Fruit fly (Drosophila melanogaster) whole organism, embryonic: Measurements from ENCODE around the gene fok.

ENCODE experiments used
- Atf-2 ChIP-seq: fragments of 200-800 bp; sonication (Bioruptor generic); optimal IDR thresholded peaks from 2 replicates; lab custom pipeline; 2016; ENCODE audit warnings: missing biosample characterization, missing genetic modification characterization
- Atf3 ChIP-seq: fragments of 200-800 bp; sonication (Bioruptor generic); optimal IDR thresholded peaks from 3 replicates; lab custom pipeline; 2016; ENCODE audit warnings: missing biosample characterization, missing genetic modification characterization
- Awh ChIP-seq: fragments of 200-800 bp; sonication (Bioruptor generic); IDR thresholded peaks from 2 replicates; pipeline ENCODE4, ENCODE4 v1.3.6; 2022; ENCODE audit warnings: missing biosample characterization, missing genetic modification characterization
- Bteb2 ChIP-seq: fragments of 200-800 bp; sonication (Bioruptor generic); optimal IDR thresholded peaks from 2 replicates; lab custom pipeline; 2016; ENCODE audit warnings: missing biosample characterization, missing genetic modification characterization
- CG12155 ChIP-seq: fragments of 200-800 bp; sonication (Bioruptor generic); optimal IDR thresholded peaks from 3 replicates; lab custom pipeline; 2016; ENCODE audit warnings: missing biosample characterization, missing genetic modification characterization
- CG12744 ChIP-seq: fragments of 200-800 bp; sonication (Bioruptor generic); optimal IDR thresholded peaks from 2 replicates; lab custom pipeline; 2016; ENCODE audit warnings: missing biosample characterization, missing genetic modification characterization
- CG15514 ChIP-seq: fragments of 200-800 bp; sonication (Bioruptor generic); optimal IDR thresholded peaks from 3 replicates; lab custom pipeline; 2017; ENCODE audit warnings: missing biosample characterization, missing genetic modification characterization, mild to moderate bottlenecking, moderate library complexity, missing genetic modification reagents
- CG17328 ChIP-seq: fragments of 200-800 bp; sonication (Bioruptor generic); IDR thresholded peaks from 2 replicates; pipeline ENCODE4 v1.3.6; 2022; ENCODE audit warnings: missing biosample characterization, missing genetic modification characterization
- CG2199 ChIP-seq: fragments of 200-800 bp; sonication (Bioruptor generic); IDR thresholded peaks from 3 replicates; pipeline ENCODE4 v1.3.6; 2022; ENCODE audit warnings: missing biosample characterization, missing genetic modification characterization
- CG2712 ChIP-seq: fragments of 200-800 bp; optimal IDR thresholded peaks from 3 replicates; lab custom pipeline; 2019; ENCODE audit warnings: missing biosample characterization, mild to moderate bottlenecking, missing genetic modification characterization, moderate library complexity
- CG30403 ChIP-seq: fragments of 200-800 bp; sonication (Bioruptor generic); optimal IDR thresholded peaks from 3 replicates; lab custom pipeline; 2016; ENCODE audit warnings: missing biosample characterization, missing genetic modification characterization
- CG31441 ChIP-seq: fragments of 200-800 bp; sonication (Bioruptor generic); IDR thresholded peaks from 2 replicates; pipeline ENCODE4 v1.3.6; 2022; ENCODE audit warnings: missing biosample characterization, missing genetic modification characterization
- CG3163 ChIP-seq: fragments of 200-800 bp; sonication (Bioruptor generic); optimal IDR thresholded peaks from 3 replicates; lab custom pipeline; 2016; ENCODE audit warnings: missing biosample characterization, missing genetic modification characterization
- CG33557 ChIP-seq: fragments of 200-800 bp; sonication (Bioruptor generic); optimal IDR thresholded peaks from 2 replicates; lab custom pipeline; 2019; ENCODE audit warnings: missing biosample characterization, mild to moderate bottlenecking, missing genetic modification characterization, moderate library complexity
- CG3407 ChIP-seq: fragments of 200-800 bp; sonication (Bioruptor generic); optimal IDR thresholded peaks from 2 replicates; lab custom pipeline; 2018; ENCODE audit warnings: missing biosample characterization, mild to moderate bottlenecking, missing genetic modification characterization
- CG4404 ChIP-seq: fragments of 200-800 bp; sonication (Bioruptor generic); IDR thresholded peaks from 2 replicates; pipeline ENCODE4 v1.3.6; 2022; ENCODE audit warnings: missing biosample characterization, missing genetic modification characterization
- CG6654 ChIP-seq: fragments of 200-800 bp; sonication (Bioruptor generic); optimal IDR thresholded peaks from 2 replicates; lab custom pipeline; 2017; ENCODE audit warnings: missing biosample characterization, mild to moderate bottlenecking, missing genetic modification characterization
- CG6813 ChIP-seq: fragments of 200-800 bp; sonication (Bioruptor generic); optimal IDR thresholded peaks from 2 replicates; lab custom pipeline; 2017; ENCODE audit warnings: missing biosample characterization, missing genetic modification characterization, mild to moderate bottlenecking, moderate library complexity, missing genetic modification reagents
- CG7357 ChIP-seq: fragments of 200-800 bp; sonication (Bioruptor generic); IDR thresholded peaks from 3 replicates; pipeline ENCODE4 v1.3.6; 2022; ENCODE audit warnings: missing biosample characterization, missing genetic modification characterization
- CG7786 ChIP-seq: fragments of 200-800 bp; sonication (Bioruptor generic); optimal IDR thresholded peaks from 2 replicates; lab custom pipeline; 2016; ENCODE audit warnings: missing biosample characterization, missing genetic modification characterization
- CG7963 ChIP-seq: fragments of 200-800 bp; sonication (Bioruptor generic); IDR thresholded peaks from 3 replicates; pipeline ENCODE4 v1.3.6; 2022; ENCODE audit warnings: missing biosample characterization, missing genetic modification characterization; ENCODE audit not compliant: partially characterized antibody
- CG8089 ChIP-seq: fragments of 200-800 bp; sonication (Bioruptor generic); optimal IDR thresholded peaks from 3 replicates; lab custom pipeline; 2016; ENCODE audit warnings: missing biosample characterization, missing genetic modification characterization
- CG9817 ChIP-seq: fragments of 200-800 bp; sonication (Bioruptor generic); optimal IDR thresholded peaks from 2 replicates; lab custom pipeline; 2018; ENCODE audit warnings: missing biosample characterization, mild to moderate bottlenecking, missing genetic modification characterization, moderate library complexity
- CHES-1-like ChIP-seq: fragments of 200-800 bp; sonication (Bioruptor generic); optimal IDR thresholded peaks from 2 replicates; lab custom pipeline; 2016; ENCODE audit warnings: missing biosample characterization, missing genetic modification characterization
- Camta ChIP-seq: fragments of 200-800 bp; sonication (Bioruptor generic); optimal IDR thresholded peaks from 2 replicates; lab custom pipeline; 2016; ENCODE audit warnings: missing biosample characterization, missing genetic modification characterization
- Dad ChIP-seq: fragments of 200-800 bp; sonication (Bioruptor generic); optimal IDR thresholded peaks from 3 replicates; lab custom pipeline; 2016; ENCODE audit warnings: missing biosample characterization, missing genetic modification characterization
- Dip3 ChIP-seq: fragments of 200-800 bp; sonication (Bioruptor generic); optimal IDR thresholded peaks from 3 replicates; lab custom pipeline; 2016; ENCODE audit warnings: missing biosample characterization, missing genetic modification characterization
- E2f1 ChIP-seq: fragments of 200-800 bp; sonication (Bioruptor generic); IDR thresholded peaks from 2 replicates; pipeline ENCODE4 v1.3.6; 2022; ENCODE audit warnings: missing biosample characterization, missing genetic modification characterization
- H15 ChIP-seq: fragments of 200-800 bp; sonication (Bioruptor generic); IDR thresholded peaks from 3 replicates; pipeline ENCODE4 v1.3.6; 2022; ENCODE audit warnings: missing biosample characterization, missing genetic modification characterization
- Hmr ChIP-seq: fragments of 200-800 bp; sonication (Bioruptor generic); optimal IDR thresholded peaks from 3 replicates; lab custom pipeline; 2017; ENCODE audit warnings: mild to moderate bottlenecking, missing biosample characterization, missing genetic modification reagents, missing genetic modification characterization
- Mad ChIP-seq: fragments of 200-800 bp; sonication (Bioruptor generic); optimal IDR thresholded peaks from 2 replicates; lab custom pipeline; 2016; ENCODE audit warnings: missing biosample characterization, missing genetic modification characterization
- NFAT ChIP-seq: fragments of 200-800 bp; sonication (Bioruptor generic); IDR thresholded peaks from 2 replicates; pipeline ENCODE4 v1.3.6; 2022; ENCODE audit warnings: missing biosample characterization, missing genetic modification characterization
- Side ChIP-seq: fragments of 200-800 bp; sonication (Bioruptor generic); optimal IDR thresholded peaks from 2 replicates; lab custom pipeline; 2016; ENCODE audit warnings: missing biosample characterization, missing genetic modification characterization
- Sox100B ChIP-seq: fragments of 200-800 bp; sonication (Bioruptor generic); optimal IDR thresholded peaks from 3 replicates; lab custom pipeline; 2018; ENCODE audit warnings: missing biosample characterization, mild to moderate bottlenecking, missing genetic modification characterization
- bcd ChIP-seq: fragments of 200-800 bp; sonication (Bioruptor generic); optimal IDR thresholded peaks from 2 replicates; lab custom pipeline; 2017; ENCODE audit warnings: missing biosample characterization, mild to moderate bottlenecking, missing genetic modification characterization
- btn ChIP-seq: fragments of 200-800 bp; sonication (Bioruptor generic); optimal IDR thresholded peaks from 2 replicates; lab custom pipeline; 2016; ENCODE audit warnings: missing biosample characterization, missing genetic modification characterization
- crc ChIP-seq: fragments of 200-800 bp; sonication (Bioruptor generic); optimal IDR thresholded peaks from 2 replicates; lab custom pipeline; 2016; ENCODE audit warnings: missing biosample characterization, missing genetic modification characterization
- croc ChIP-seq: fragments of 200-800 bp; sonication (Bioruptor generic); conservative IDR thresholded peaks from 3 replicates; pipeline ENCODE4 v1.3.6; 2022; ENCODE audit warnings: missing biosample characterization, missing genetic modification characterization
- danr ChIP-seq: fragments of 200-800 bp; sonication (Bioruptor generic); IDR thresholded peaks from 2 replicates; pipeline ENCODE4 v1.3.6; 2022; ENCODE audit warnings: missing biosample characterization, missing genetic modification characterization
- dmrt99B ChIP-seq: fragments of 200-800 bp; sonication (Bioruptor generic); optimal IDR thresholded peaks from 2 replicates; lab custom pipeline; 2018; ENCODE audit warnings: missing biosample characterization, mild to moderate bottlenecking, missing genetic modification characterization, moderate library complexity
- eyg ChIP-seq: fragments of 200-800 bp; sonication (Bioruptor generic); optimal IDR thresholded peaks from 3 replicates; lab custom pipeline; 2016; ENCODE audit warnings: missing biosample characterization, missing genetic modification characterization
- nerfin-2 ChIP-seq: fragments of 200-800 bp; sonication (Bioruptor generic); IDR thresholded peaks from 2 replicates; pipeline ENCODE4 v1.3.6; 2022; ENCODE audit warnings: missing biosample characterization, missing genetic modification characterization; ENCODE audit not compliant: partially characterized antibody
- pita ChIP-seq: fragments of 200-800 bp; sonication (Bioruptor generic); optimal IDR thresholded peaks from 2 replicates; lab custom pipeline; 2017; ENCODE audit warnings: missing biosample characterization, mild to moderate bottlenecking, missing genetic modification characterization
- psq ChIP-seq: fragments of 200-800 bp; sonication (Bioruptor generic); optimal IDR thresholded peaks from 2 replicates; lab custom pipeline; 2017; ENCODE audit warnings: missing biosample characterization, missing genetic modification characterization
- repo ChIP-seq: fragments of 200-800 bp; sonication (Bioruptor generic); optimal IDR thresholded peaks from 2 replicates; lab custom pipeline; 2016; ENCODE audit warnings: missing biosample characterization, missing genetic modification characterization
- sd ChIP-seq: fragments of 200-800 bp; sonication (Bioruptor generic); optimal IDR thresholded peaks from 3 replicates; lab custom pipeline; 2018; ENCODE audit warnings: missing biosample characterization, mild to moderate bottlenecking, missing genetic modification characterization, moderate library complexity
- sens ChIP-seq: fragments of 200-800 bp; sonication (Bioruptor generic); peaks from one replicate; lab custom pipeline; 2016; ENCODE audit warnings: missing biosample characterization, missing genetic modification characterization
- trem ChIP-seq: fragments of 200-800 bp; optimal IDR thresholded peaks from 3 replicates; lab custom pipeline; 2019; ENCODE audit warnings: missing biosample characterization, mild to moderate bottlenecking, missing genetic modification characterization, moderate library complexity
- wdn ChIP-seq: fragments of 200-800 bp; sonication (Bioruptor generic); IDR thresholded peaks from 2 replicates; pipeline ENCODE4 v1.3.6; 2022; ENCODE audit warnings: missing biosample characterization, missing genetic modification characterization
- zen2 ChIP-seq: fragments of 200-800 bp; sonication (Bioruptor generic); IDR thresholded peaks from 3 replicates; pipeline ENCODE4 v1.3.6; 2022; ENCODE audit warnings: missing biosample characterization, missing genetic modification characterization; ENCODE audit not compliant: partially characterized antibody

Gene fok

dm6 chr2L:20061018-20061657, 23.7 kb downstream of the fok start, which contains the start of the genes barr and lok (continued):
- TF ChIP-seq H15 (GFP tag; lab: Robert Waterston, UW), result no peak
- TF ChIP-seq CG30403 (GFP tag; lab: Kevin White, UChicago), result peak; percentile 81
- no peak for TF ChIP-seq CG6813 (GFP tag; lab: Kevin White, UChicago)
- TF ChIP-seq trem (tag; lab: Kevin White, UChicago), result peak; percentile 19
- TF ChIP-seq sens, result peak; percentile 88
- TF ChIP-seq eyg (GFP tag; lab: Kevin White, UChicago), result no peak
- no peak for TF ChIP-seq zen2 (GFP tag; lab: Robert Waterston, UW)
- no peak for TF ChIP-seq CG3407 (GFP tag; lab: Kevin White, UChicago)
- no peak for TF ChIP-seq CG6654 (GFP tag; lab: Kevin White, UChicago)
- peak; percentile 48 for TF ChIP-seq CG8089
- peak; percentile 20; the same call in 1 of the 2 replicates for TF ChIP-seq danr (GFP tag; lab: Robert Waterston, UW)
- TF ChIP-seq CG2712 (tag; lab: Kevin White, UChicago), result peak; percentile 60
- peak; percentile 44 for TF ChIP-seq psq (GFP tag; lab: Kevin White, UChicago)
- peak; percentile 2 for TF ChIP-seq Side
- TF ChIP-seq dmrt99B (tag; lab: Kevin White, UChicago), result no peak
- TF ChIP-seq bcd, result peak; percentile 64
- peak; percentile 35 for TF ChIP-seq Hmr (GFP tag; lab: Kevin White, UChicago)
- TF ChIP-seq Camta (GFP tag; lab: Kevin White, UChicago), result peak; percentile 55
- TF ChIP-seq CG3163, result peak; percentile 13
- peak; percentile 80 for TF ChIP-seq sd (tag; lab: Kevin White, UChicago)
- peak; percentile 36 for TF ChIP-seq CHES-1-like (GFP tag; lab: Kevin White, UChicago)
- 0 out of 3 replicates have a peak, but pooled peaks have one; percentile 36 for TF ChIP-seq CG7357
- TF ChIP-seq CG9817 (tag; lab: Kevin White, UChicago), result peak; percentile 65
- TF ChIP-seq pita (GFP tag; lab: Kevin White, UChicago), result no peak
- no peak for TF ChIP-seq Dad
- TF ChIP-seq Dip3 (GFP tag; lab: Kevin White, UChicago), result peak; percentile 20
- no peak for TF ChIP-seq wdn (GFP tag; lab: Robert Waterston, UW)
- peak; percentile 1 for TF ChIP-seq CG12744 (GFP tag; lab: Kevin White, UChicago)
- TF ChIP-seq croc, result peak; percentile 28; the same call in 2 of the 3 replicates
- TF ChIP-seq NFAT (GFP tag; lab: Robert Waterston, UW), result peak; percentile 33; the same call in 1 of the 2 replicates
- peak; percentile 16 for TF ChIP-seq CG15514 (GFP tag; lab: Kevin White, UChicago)
- peak; percentile 62; the same call in 1 of the 2 replicates for TF ChIP-seq CG31441 (GFP tag; lab: Robert Waterston, UW)
- no peak for TF ChIP-seq CG2199 (GFP tag; lab: Robert Waterston, UW)
- TF ChIP-seq Sox100B (GFP tag; lab: Kevin White, UChicago), result no peak
- TF ChIP-seq CG33557, result peak; percentile 25
- TF ChIP-seq nerfin-2 (GFP tag; lab: Robert Waterston, UW), result no peak
- TF ChIP-seq repo, result no peak
- TF ChIP-seq CG7786 (GFP tag; lab: Kevin White, UChicago), result peak; percentile 40
- peak; percentile 44 for TF ChIP-seq Atf3
- TF ChIP-seq CG4404, result peak; percentile 60; the same call in 1 of the 2 replicates
- TF ChIP-seq Awh, result no peak
- TF ChIP-seq Mad (GFP tag; lab: Kevin White, UChicago), result peak; percentile 37
- peak; percentile 45 for TF ChIP-seq E2f1
- TF ChIP-seq CG12155, result peak; percentile 47
- TF ChIP-seq btn (GFP tag; lab: Kevin White, UChicago), result no peak
- TF ChIP-seq Atf-2 (GFP tag; lab: Kevin White, UChicago), result peak; percentile 62
- TF ChIP-seq crc (GFP tag; lab: Kevin White, UChicago), result peak; percentile 15
- TF ChIP-seq CG7963 (GFP tag; lab: Robert Waterston, UW), result no peak
- no peak for TF ChIP-seq CG17328 (GFP tag; lab: Robert Waterston, UW)
- peak; percentile 57 for TF ChIP-seq Bteb2
